Fruit fly (Drosophila melanogaster): Measurements from ENCODE around the gene Sfp24F.

The Sfp24F gene

dm6 chr2L:4454009-4454689 lies 12.3 kb upstream of the Sfp24F start, which contains the start of the genes Secp43 and ND-B8 (continued):
- TF ChIP-seq run (tag; optimal IDR thresholded peaks at IDR 0.05) (no peak), esg (GFP tag; conservative IDR thresholded peaks at IDR 0.05) (no peak), CG8089 (GFP tag; optimal IDR thresholded peaks at IDR 0.05) (no peak), CG9876 (GFP tag; optimal IDR thresholded peaks at IDR 0.05) (no peak), row (GFP tag; IDR thresholded peaks at IDR 0.05) (0 out of 3 replicates have a peak, but pooled peaks have one; percentile 8), fd3F (GFP tag; optimal IDR thresholded peaks at IDR 0.05) (no peak), CG34422 (GFP tag; IDR thresholded peaks at IDR 0.05) (no peak; the same call in 2 of the 3 replicates), Nf-YB (GFP tag; optimal IDR thresholded peaks at IDR 0.05) (no peak), unc-4 (GFP tag; IDR thresholded peaks at IDR 0.05; ENCODE audit: partially characterized antibody) (peak; percentile 78), mam (GFP tag; optimal IDR thresholded peaks at IDR 0.05) (no peak), CG10366 (GFP tag; IDR thresholded peaks at IDR 0.05) (no peak), vfl (GFP tag; optimal IDR thresholded peaks at IDR 0.05) (no peak), D19B (GFP tag; optimal IDR thresholded peaks at IDR 0.05) (no peak), CG11085 (GFP tag; IDR thresholded peaks at IDR 0.05) (no peak), Lhr (GFP tag; optimal IDR thresholded peaks at IDR 0.05) (peak; percentile 70), CG8290 (GFP tag; optimal IDR thresholded peaks at IDR 0.05) (peak; percentile 56), CG8290 (tag; optimal IDR thresholded peaks at IDR 0.05) (peak in 1 of 2 experiments; percentile 71), vnd (GFP tag; IDR thresholded peaks at IDR 0.05; ENCODE audit: partially characterized antibody) (peak; percentile 59), CG13424 (tag; optimal IDR thresholded peaks at IDR 0.05) (peak; percentile 23), pita (GFP tag; optimal IDR thresholded peaks at IDR 0.05) (peak; percentile 90), Ptx1 (GFP tag; IDR thresholded peaks at IDR 0.05) (no peak), CG1233 (GFP tag; optimal IDR thresholded peaks at IDR 0.05) (no peak), CG33213 (GFP tag; optimal IDR thresholded peaks at IDR 0.05) (peak; percentile 39), jigr1 (GFP tag; IDR thresholded peaks at IDR 0.05) (no peak), Chrac-16 (GFP tag; optimal IDR thresholded peaks at IDR 0.05) (no peak), Atf-2 (GFP tag; optimal IDR thresholded peaks at IDR 0.05) (no peak), H2.0 (GFP tag; IDR thresholded peaks at IDR 0.05) (no peak), CG15696 (tag; optimal IDR thresholded peaks at IDR 0.05) (no peak), ap (GFP tag; IDR thresholded peaks at IDR 0.05) (no peak), repo (GFP tag; optimal IDR thresholded peaks at IDR 0.05) (no peak), zfh1 (GFP tag; IDR thresholded peaks at IDR 0.05) (no peak), CG14441 (GFP tag; IDR thresholded peaks at IDR 0.05) (no peak), ems (GFP tag; optimal IDR thresholded peaks at IDR 0.05) (no peak), CG3163 (GFP tag; optimal IDR thresholded peaks at IDR 0.05) (no peak), chm (GFP tag; IDR thresholded peaks at IDR 0.05) (0 out of 2 replicates have a peak, but pooled peaks have one; percentile 45), CG3407 (GFP tag; optimal IDR thresholded peaks at IDR 0.05) (no peak), CG42726 (GFP tag; IDR thresholded peaks at IDR 0.05; ENCODE audit: partially characterized antibody) (peak; percentile 83), CG18619 (GFP tag; optimal IDR thresholded peaks at IDR 0.05) (no peak), Poxn (GFP tag; IDR thresholded peaks at IDR 0.05) (no peak), B-H2 (GFP tag; optimal IDR thresholded peaks at IDR 0.05) (peak; percentile 74), Ssrp (tag; optimal IDR thresholded peaks at IDR 0.05) (no peak), amos (GFP tag; IDR thresholded peaks at IDR 0.05; ENCODE audit: partially characterized antibody) (peak; percentile 80), CG9932 (GFP tag; IDR thresholded peaks at IDR 0.05) (peak; percentile 47; the same call in 1 of the 2 replicates), CG10543 (GFP tag; optimal IDR thresholded peaks at IDR 0.05) (no peak), ci (GFP tag; IDR thresholded peaks at IDR 0.05) (no peak), CG4360 (GFP tag; IDR thresholded peaks at IDR 0.05) (no peak), pum (GFP tag; optimal IDR thresholded peaks at IDR 0.05) (no peak), cato (GFP tag; optimal IDR thresholded peaks at IDR 0.05; ENCODE audit: borderline replicate concordance) (no peak), CG11398 (GFP tag; optimal IDR thresholded peaks at IDR 0.05) (no peak), CG4328 (GFP tag; optimal IDR thresholded peaks at IDR 0.05) (no peak), fd64A (GFP tag; optimal IDR thresholded peaks at IDR 0.05) (no peak)

Measured in whole organism, embryonic.